Worm (Caenorhabditis elegans): ENCODE measurements around the gene F53E10.6.
A peak's percentile ranks its signal among the peaks of the same experiment; 100 is the strongest.

- no peak for TF ChIP-seq unc-62 (GFP tag; optimal IDR thresholded peaks at IDR 0.05)
- peak; percentile 88 for TF ChIP-seq Y53G8AR.9 (GFP tag; conservative IDR thresholded peaks at IDR 0.05)
- no peak for TF ChIP-seq B0019.2 (GFP tag; conservative IDR thresholded peaks at IDR 0.05)
Observed at ce11 chrV:2600543-2600942, 2.3 kb downstream of the F53E10.6 start.

Data from whole organism, young adult.